Worm (Caenorhabditis elegans): ENCODE results near the gene glc-1.

DNA sequence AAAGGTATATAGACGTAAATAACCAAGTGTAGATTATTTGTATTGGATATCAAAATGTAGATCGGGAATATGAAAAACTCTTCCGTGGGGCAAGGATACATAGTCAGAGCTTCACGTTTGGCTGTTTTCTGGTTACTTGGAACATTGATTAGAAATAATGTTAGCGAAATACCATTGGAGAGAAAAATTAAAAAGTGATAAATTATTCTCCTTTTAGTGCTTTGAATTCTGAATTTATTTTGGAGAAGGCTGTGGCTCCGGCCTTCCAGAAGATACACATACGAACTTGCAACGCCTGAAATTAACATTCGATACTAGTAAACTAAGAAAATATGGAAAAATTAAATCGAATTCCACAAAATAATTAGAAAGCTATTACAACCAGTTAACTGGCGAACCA, 16.2 kb downstream of the glc-1 start, which contains the start of gene srh-98:
- no peak for TF ChIP-seq him-1 (tag; optimal IDR thresholded peaks at IDR 0.05)
- TF ChIP-seq W03F9.2 (tag; optimal IDR thresholded peaks at IDR 0.05): no peak
- TF ChIP-seq dao-5 (tag; optimal IDR thresholded peaks at IDR 0.05): no peak

Data from whole organism, L4/young adult.